Worm (Caenorhabditis elegans) whole organism, mixed stage, embryonic: ENCODE measurements around the gene rgef-1.

Experiments
- M03D4.4 ChIP-seq: sonication (generic microtip); optimal IDR thresholded peaks from 2 replicates; lab custom pipeline; 2017; ENCODE audit warnings: mild to moderate bottlenecking, missing genetic modification characterization, missing compliant biosample characterization
- blmp-1 ChIP-seq: fragments of 150-350 bp; optimal IDR thresholded peaks from 2 replicates; lab custom pipeline; 2014; ENCODE audit warnings: missing biosample characterization, missing genetic modification characterization
- ceh-83 ChIP-seq: fragments of 200-800 bp; sonication (Bioruptor generic); optimal IDR thresholded peaks from 2 replicates; lab custom pipeline; 2018; ENCODE audit warnings: mild to moderate bottlenecking, missing genetic modification characterization, missing compliant biosample characterization
- ces-1 ChIP-seq: fragments of 150-350 bp; optimal IDR thresholded peaks from 2 replicates; lab custom pipeline; 2014; ENCODE audit warnings: missing biosample characterization, missing genetic modification reagents, missing genetic modification characterization
- cnd-1 ChIP-seq: fragments of 200-800 bp; sonication (Bioruptor generic); optimal IDR thresholded peaks from 2 replicates; lab custom pipeline; 2018; ENCODE audit warnings: mild to moderate bottlenecking, missing genetic modification characterization, missing compliant biosample characterization
- drap-1 ChIP-seq: fragments of 200-800 bp; sonication (Bioruptor generic); optimal IDR thresholded peaks from 3 replicates; lab custom pipeline; 2018; ENCODE audit warnings: mild to moderate bottlenecking, missing genetic modification characterization, missing compliant biosample characterization
- elt-1 ChIP-seq: sonication (generic microtip); optimal IDR thresholded peaks from 2 replicates; lab custom pipeline; 2017; ENCODE audit warnings: missing genetic modification characterization, mild to moderate bottlenecking, missing compliant biosample characterization, antibody characterized with exemption, moderate library complexity, borderline replicate concordance; ENCODE audit not compliant: insufficient read depth
- elt-3 ChIP-seq: fragments of 150-350 bp; optimal IDR thresholded peaks from 2 replicates; lab custom pipeline; 2014; ENCODE audit warnings: missing biosample characterization, missing genetic modification characterization
- flh-1 ChIP-seq: fragments of 200-800 bp; sonication (Bioruptor generic); optimal IDR thresholded peaks from 2 replicates; lab custom pipeline; 2018; ENCODE audit warnings: mild to moderate bottlenecking, missing genetic modification characterization, moderate library complexity, missing compliant biosample characterization
- ham-2 ChIP-seq: fragments of 200-800 bp; sonication (Bioruptor generic); optimal IDR thresholded peaks from 2 replicates; lab custom pipeline; 2018; ENCODE audit warnings: mild to moderate bottlenecking, missing genetic modification characterization, missing compliant biosample characterization
- hlh-1 ChIP-seq: fragments of 150-350 bp; optimal IDR thresholded peaks from 2 replicates; lab custom pipeline; 2014; ENCODE audit warnings: missing biosample characterization, missing genetic modification reagents, missing genetic modification characterization
- lin-13 ChIP-seq: fragments of 150-350 bp; optimal IDR thresholded peaks from 2 replicates; lab custom pipeline; 2014; ENCODE audit warnings: missing biosample characterization, missing genetic modification characterization
- lin-32 ChIP-seq: fragments of 200-800 bp; sonication (Bioruptor generic); optimal IDR thresholded peaks from 2 replicates; lab custom pipeline; 2018; ENCODE audit warnings: mild to moderate bottlenecking, missing genetic modification characterization, missing compliant biosample characterization
- lsy-2 ChIP-seq: fragments of 150-350 bp; optimal IDR thresholded peaks from 2 replicates; lab custom pipeline; 2014; ENCODE audit warnings: missing biosample characterization, missing genetic modification characterization
- mab-5 ChIP-seq: fragments of 150-350 bp; optimal IDR thresholded peaks from 2 replicates; lab custom pipeline; 2014; ENCODE audit warnings: missing biosample characterization, missing genetic modification characterization
- mep-1 ChIP-seq: fragments of 150-350 bp; optimal IDR thresholded peaks from 2 replicates; lab custom pipeline; 2017; ENCODE audit warnings: missing biosample characterization, missing genetic modification reagents, missing genetic modification characterization, inconsistent platforms
- mls-2 ChIP-seq: sonication (generic microtip); optimal IDR thresholded peaks from 2 replicates; lab custom pipeline; 2016; ENCODE audit warnings: mild to moderate bottlenecking, missing genetic modification characterization, moderate library complexity, missing compliant biosample characterization
- nhr-12 ChIP-seq: fragments of 150-350 bp; optimal IDR thresholded peaks from 2 replicates; lab custom pipeline; 2014; ENCODE audit warnings: missing biosample characterization, missing genetic modification characterization
- nhr-2 ChIP-seq: fragments of 150-350 bp; optimal IDR thresholded peaks from 2 replicates; lab custom pipeline; 2014; ENCODE audit warnings: missing biosample characterization, missing genetic modification characterization
- nhr-237 ChIP-seq: fragments of 150-350 bp; optimal IDR thresholded peaks from 2 replicates; lab custom pipeline; 2014; ENCODE audit warnings: missing biosample characterization, missing genetic modification characterization
- nhr-28 ChIP-seq: fragments of 150-350 bp; optimal IDR thresholded peaks from 2 replicates; lab custom pipeline; 2014; ENCODE audit warnings: missing biosample characterization, missing genetic modification characterization
- nhr-76 ChIP-seq: sonication (generic microtip); optimal IDR thresholded peaks from 2 replicates; lab custom pipeline; 2017; ENCODE audit warnings: missing biosample characterization, missing genetic modification characterization
- pha-4 ChIP-seq: fragments of 150-350 bp; optimal IDR thresholded peaks from 2 replicates; lab custom pipeline; 2018; ENCODE audit warnings: missing biosample characterization, missing genetic modification reagents, missing genetic modification characterization
- snpc-4 ChIP-seq: fragments of 150-350 bp; optimal IDR thresholded peaks from 2 replicates; lab custom pipeline; 2014; ENCODE audit warnings: missing biosample characterization, missing genetic modification characterization
- sptf-1 ChIP-seq: sonication (generic microtip); optimal IDR thresholded peaks from 2 replicates; lab custom pipeline; 2017; ENCODE audit warnings: mild to moderate bottlenecking, missing genetic modification characterization, moderate library complexity, missing compliant biosample characterization
- tbx-8 ChIP-seq: fragments of 200-800 bp; sonication (Bioruptor generic); optimal IDR thresholded peaks from 2 replicates; lab custom pipeline; 2018; ENCODE audit warnings: mild to moderate bottlenecking, missing genetic modification characterization, moderate library complexity, missing compliant biosample characterization
- unc-120 ChIP-seq: sonication (generic microtip); optimal IDR thresholded peaks from 2 replicates; lab custom pipeline; 2017; ENCODE audit warnings: missing genetic modification characterization, missing compliant biosample characterization; ENCODE audit not compliant: poor library complexity, severe bottlenecking
- unc-39 ChIP-seq: fragments of 150-350 bp; optimal IDR thresholded peaks from 2 replicates; lab custom pipeline; 2014; ENCODE audit warnings: missing biosample characterization, missing genetic modification characterization
- unc-62 ChIP-seq: fragments of 150-350 bp; optimal IDR thresholded peaks from 2 replicates; lab custom pipeline; 2014; ENCODE audit warnings: missing biosample characterization, missing genetic modification reagents, missing genetic modification characterization
- zip-8 ChIP-seq: fragments of 150-350 bp; optimal IDR thresholded peaks from 2 replicates; lab custom pipeline; 2014; ENCODE audit warnings: missing biosample characterization, missing genetic modification characterization
- ztf-11 ChIP-seq: fragments of 150-350 bp; optimal IDR thresholded peaks from 2 replicates; lab custom pipeline; 2014; ENCODE audit warnings: missing biosample characterization, missing genetic modification characterization

The rgef-1 gene

DNA sequence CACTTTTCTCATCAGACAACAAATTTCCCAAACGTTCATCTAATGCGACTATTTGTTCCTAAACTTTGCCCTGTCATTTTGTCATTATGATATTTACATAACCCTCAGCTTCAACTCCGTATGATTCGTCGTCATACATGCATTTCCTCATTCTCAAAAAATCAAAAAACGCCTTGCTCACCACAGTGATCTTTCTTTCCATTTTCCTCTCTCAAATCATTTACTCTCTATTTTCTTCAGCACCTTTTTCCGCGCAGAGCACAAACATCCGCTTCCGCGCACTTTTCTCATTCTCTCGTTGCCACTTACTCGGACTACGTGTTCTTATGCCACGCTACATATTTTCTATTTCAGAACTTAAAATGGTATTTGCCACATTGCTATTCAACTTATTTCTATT lies 15.5 kb upstream of the rgef-1 start, which contains the start of gene F25B3.2:
Gene F25B3.2 (plus strand): TSS at position 301 of the 400 bp plus-strand sequence.
- TF ChIP-seq ces-1 (no peak), drap-1 (no peak), nhr-237 (tag; lab: Kevin White, UChicago) (no peak), pha-4 (tag; lab: Kevin White, UChicago) (no peak), elt-1 (no peak), elt-3 (tag; lab: Kevin White, UChicago) (no peak), zip-8 (tag; lab: Kevin White, UChicago) (no peak)

ce11 chrV:9571673-9572072 lies 10.2 kb upstream of the rgef-1 start:
- no peak for TF ChIP-seq mab-5
- TF ChIP-seq cnd-1 (tag; lab: Kevin White, UChicago), result no peak
- no peak for TF ChIP-seq unc-39 (tag; lab: Kevin White, UChicago)
- no peak for TF ChIP-seq nhr-12 (tag; lab: Kevin White, UChicago)
- TF ChIP-seq flh-1 (GFP tag; lab: Kevin White, UChicago), result no peak
- no peak for TF ChIP-seq nhr-76 (tag; lab: Kevin White, UChicago)
- TF ChIP-seq mep-1 (tag; lab: Kevin White, UChicago), result no peak
- no peak for TF ChIP-seq blmp-1 (tag; lab: Kevin White, UChicago)
- no peak for TF ChIP-seq mls-2
- no peak for TF ChIP-seq nhr-28 (tag; lab: Kevin White, UChicago)
- TF ChIP-seq zip-8 (tag; lab: Kevin White, UChicago), result no peak
- TF ChIP-seq lsy-2, result no peak
- no peak for TF ChIP-seq drap-1
- no peak for TF ChIP-seq M03D4.4 (tag; lab: Kevin White, UChicago)
- TF ChIP-seq ces-1, result no peak
- no peak for TF ChIP-seq lin-32 (GFP tag; lab: Kevin White, UChicago)
- no peak for TF ChIP-seq elt-1

DNA sequence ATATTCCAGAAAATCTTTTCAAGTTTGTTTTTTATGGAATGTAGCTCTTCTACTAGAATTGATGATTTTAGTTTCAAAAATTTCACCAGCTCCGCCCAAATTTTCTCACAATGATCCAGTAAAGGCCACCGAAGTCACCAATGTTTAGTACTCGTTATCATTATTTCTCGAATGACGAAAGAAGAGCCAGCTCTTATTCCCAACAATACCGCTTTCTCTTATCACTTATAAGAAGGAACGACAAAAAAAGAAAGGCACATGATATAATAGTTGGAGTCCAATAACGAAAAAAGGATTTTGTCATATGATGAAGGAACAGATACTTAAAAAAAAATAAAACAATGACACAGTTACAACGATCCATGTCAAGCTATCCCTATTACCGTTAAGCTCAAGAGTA lies 9.6 kb upstream of the rgef-1 start:
- no peak for TF ChIP-seq tbx-8 (GFP tag; lab: Kevin White, UChicago)
- TF ChIP-seq ceh-83 (GFP tag; lab: Kevin White, UChicago), result no peak
- TF ChIP-seq drap-1, result no peak
- TF ChIP-seq lin-32 (GFP tag; lab: Kevin White, UChicago), result no peak
- TF ChIP-seq pha-4 (tag; lab: Kevin White, UChicago), result no peak
- TF ChIP-seq M03D4.4 (tag; lab: Kevin White, UChicago), result no peak
- no peak for TF ChIP-seq hlh-1 (tag; lab: Kevin White, UChicago)
- no peak for TF ChIP-seq ces-1
- TF ChIP-seq zip-8 (tag; lab: Kevin White, UChicago), result no peak
- TF ChIP-seq unc-62 (GFP tag; lab: Kevin White, UChicago), result no peak
- no peak for TF ChIP-seq nhr-28 (tag; lab: Kevin White, UChicago)
- TF ChIP-seq mep-1 (tag; lab: Kevin White, UChicago), result no peak
- no peak for TF ChIP-seq cnd-1 (tag; lab: Kevin White, UChicago)
- no peak for TF ChIP-seq ham-2 (GFP tag; lab: Kevin White, UChicago)
- no peak for TF ChIP-seq nhr-2 (tag; lab: Kevin White, UChicago)
- TF ChIP-seq nhr-12 (tag; lab: Kevin White, UChicago), result no peak
- no peak for TF ChIP-seq snpc-4 (tag; lab: Kevin White, UChicago)
- no peak for TF ChIP-seq lin-13 (tag; lab: Kevin White, UChicago)
- TF ChIP-seq mab-5, result no peak
- TF ChIP-seq flh-1 (GFP tag; lab: Kevin White, UChicago), result no peak

ce11 chrV:9570197-9570596 lies 8.7 kb upstream of the rgef-1 start, which contains the start of gene F25B3.5:
TSS of gene F25B3.5 (minus strand) at chrV:9570297.
- TF ChIP-seq lin-13 (tag; lab: Kevin White, UChicago) (no peak), sptf-1 (tag; lab: Kevin White, UChicago) (no peak), cnd-1 (tag; lab: Kevin White, UChicago) (no peak), ztf-11 (tag; lab: Kevin White, UChicago) (no peak)

DNA sequence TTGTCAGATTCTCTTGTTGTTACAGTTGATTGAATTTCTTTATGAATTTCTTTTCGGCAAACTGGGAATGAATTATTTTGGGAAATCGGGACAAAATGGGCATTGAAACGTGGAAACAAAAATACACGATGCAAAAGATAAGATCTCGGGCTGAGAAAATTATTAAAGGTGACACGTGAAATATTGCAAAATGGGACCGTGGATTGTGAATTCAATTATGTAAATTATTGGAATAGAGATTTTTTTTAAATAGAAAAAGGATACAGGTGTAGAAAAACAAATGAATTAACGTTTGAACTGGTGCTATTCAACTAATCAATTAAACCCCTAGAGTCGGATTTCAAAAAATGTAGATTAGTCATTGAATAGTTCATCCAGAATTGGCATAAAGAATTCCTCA lies 7.2 kb upstream of the rgef-1 start, which contains the start of gene F25B3.4:
Gene F25B3.4 (minus strand): TSS at position 101 of the 400 bp plus-strand sequence.
- TF ChIP-seq ham-2 (GFP tag; lab: Kevin White, UChicago) (no peak), mep-1 (tag; lab: Kevin White, UChicago) (no peak), hlh-1 (tag; lab: Kevin White, UChicago) (no peak), unc-120 (tag; lab: Kevin White, UChicago) (no peak), ces-1 (no peak), pha-4 (tag; lab: Kevin White, UChicago) (no peak)
